Worm (Caenorhabditis elegans) whole organism, dauer: ENCODE results near the gene col-157.
"Not testable (repeated sequence)": the region's sequence is repeated elsewhere in the genome, so short reads cannot be mapped to it uniquely, and the experiment has no call there.

Experiments used
- unc-62 ChIP-seq: sonication (generic microtip); optimal IDR thresholded peaks from 2 replicates; lab custom pipeline; 2017; ENCODE audit warnings: missing biosample characterization, missing genetic modification reagents, missing genetic modification characterization

The col-157 gene

DNA sequence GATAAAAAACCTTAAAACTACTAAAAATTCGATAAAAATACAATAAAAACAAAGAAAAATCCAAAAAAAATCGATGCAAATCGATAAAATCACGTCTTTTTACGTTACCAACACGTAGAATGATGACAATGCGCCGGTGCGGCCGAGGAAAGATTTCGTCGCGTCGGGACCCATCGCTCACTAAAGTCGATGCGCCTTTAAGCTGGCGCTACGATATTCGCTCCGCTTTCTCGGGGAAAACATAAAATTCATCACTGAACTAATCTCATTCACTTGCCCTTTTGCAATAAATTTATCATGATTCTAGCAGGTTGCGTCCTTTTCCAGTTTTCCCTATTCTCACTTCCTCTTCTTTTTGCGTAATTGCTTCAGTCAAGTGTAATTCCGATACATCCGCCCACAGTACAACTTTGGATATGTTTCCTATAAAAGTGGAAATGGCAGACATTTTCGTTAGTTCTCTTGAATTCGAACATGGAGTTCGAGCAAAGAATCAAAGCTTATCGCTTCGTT lies at the start of gene col-157:
col-157 (plus strand) TSS at position 463 of the 513 bp plus-strand sequence.
- not testable (repeated sequence) for TF ChIP-seq unc-62 (GFP tag; lab: Kevin White, UChicago)

DNA sequence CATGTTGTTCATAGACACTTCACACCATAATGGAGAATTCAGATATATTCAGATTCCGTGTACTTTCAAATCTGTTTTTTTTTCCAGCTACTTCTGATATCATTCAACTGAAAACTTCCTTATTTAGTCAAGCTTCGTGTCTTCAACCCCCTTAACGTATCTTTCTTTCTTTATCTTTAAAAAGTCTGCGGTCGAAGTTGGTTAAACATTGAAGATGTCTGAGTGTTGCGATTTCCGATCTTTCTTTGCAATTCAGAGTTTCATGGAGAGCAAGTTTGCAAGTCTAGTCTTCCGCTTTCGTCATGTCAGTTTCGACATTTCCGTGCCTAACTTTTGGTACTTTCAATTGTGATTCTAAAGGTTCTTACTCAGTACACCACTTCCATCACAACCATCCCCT lies 48.6 kb upstream of the col-157 start:
- TF ChIP-seq unc-62 (GFP tag; lab: Kevin White, UChicago), result no peak

DNA sequence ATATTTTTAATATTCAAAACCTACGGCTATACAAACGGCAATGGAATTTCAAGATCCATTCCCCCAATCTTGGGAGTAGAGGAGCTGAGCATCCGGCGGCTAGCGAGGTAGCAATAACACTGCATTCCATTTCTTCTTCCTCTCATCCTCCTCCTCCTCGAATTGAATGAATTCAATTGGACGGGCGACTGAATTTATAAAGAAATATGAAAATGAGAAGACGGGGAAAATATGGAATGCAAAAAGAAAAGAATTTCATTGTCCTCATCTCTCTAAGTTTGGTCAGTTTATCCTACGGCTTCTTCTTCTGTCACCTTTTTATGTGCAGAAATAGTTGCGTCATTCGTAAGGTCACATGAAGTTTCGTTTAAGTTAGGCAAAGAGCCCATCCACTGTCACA lies 47.4 kb upstream of the col-157 start:
- no peak for TF ChIP-seq unc-62 (GFP tag; lab: Kevin White, UChicago)

DNA sequence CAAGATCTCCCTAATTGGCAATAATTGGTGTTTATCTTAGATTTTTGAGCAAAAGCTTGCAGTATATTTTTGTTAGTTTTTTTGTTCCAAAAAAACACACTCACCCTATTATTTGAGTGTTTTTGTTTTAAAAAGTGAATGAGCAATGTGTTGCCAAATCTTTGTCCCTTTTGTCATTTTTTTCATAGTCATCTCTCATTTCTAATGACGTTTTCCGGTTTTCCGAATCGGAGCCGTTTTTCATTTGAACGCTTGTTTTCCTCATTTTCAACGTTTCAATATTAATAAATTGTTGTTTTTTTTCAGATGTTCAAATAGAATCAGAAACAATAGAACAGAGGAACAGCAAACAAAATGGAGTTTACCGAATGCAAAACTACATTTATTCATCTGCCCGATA lies 45.4 kb upstream of the col-157 start, which contains the start of gene dmsr-1:
dmsr-1 (plus strand) TSS at position 301 of the 400 bp plus-strand sequence.
- TF ChIP-seq unc-62 (GFP tag; lab: Kevin White, UChicago), result no peak

DNA sequence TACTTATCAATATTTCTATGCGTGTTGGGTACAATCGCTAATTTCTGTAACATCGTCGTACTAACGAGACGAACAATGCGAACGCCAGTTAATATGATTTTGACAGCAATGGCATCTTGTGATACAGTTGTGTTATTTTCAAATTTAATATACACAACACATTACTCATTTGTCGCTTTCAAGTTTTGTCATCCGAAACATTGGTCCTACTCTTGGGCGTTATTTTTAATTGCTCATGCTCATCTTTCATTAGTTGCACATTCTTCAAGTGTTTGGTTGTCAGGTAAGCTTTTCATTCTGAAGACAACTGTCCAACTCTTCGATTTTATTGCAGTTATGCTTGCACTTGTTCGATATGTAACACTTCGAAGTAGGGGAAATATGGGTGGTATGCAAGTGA lies 44.6 kb upstream of the col-157 start:
- TF ChIP-seq unc-62 (GFP tag; lab: Kevin White, UChicago), result no peak

DNA sequence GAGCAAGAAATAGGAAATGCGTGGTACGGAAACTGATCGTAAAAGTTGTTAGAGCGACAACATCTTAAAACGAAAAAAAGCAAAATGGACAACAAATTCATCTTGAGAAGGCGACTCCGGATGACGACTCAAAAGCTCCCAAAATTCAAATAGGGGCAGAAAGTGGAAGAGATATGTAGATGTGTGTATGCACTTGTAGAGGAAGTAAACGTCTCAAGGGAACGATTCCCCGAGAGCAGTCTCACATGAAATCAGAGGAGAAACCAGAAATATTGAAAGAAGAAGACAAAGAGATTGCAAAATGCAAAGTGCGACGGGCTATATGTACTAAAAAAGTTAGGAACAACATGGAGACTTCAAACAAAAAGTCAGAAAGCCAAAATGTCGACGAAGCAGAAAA lies 40.3 kb upstream of the col-157 start, which contains the start of gene F57B7.2:
F57B7.2 (minus strand) TSS at position 101 of the 400 bp plus-strand sequence.
- TF ChIP-seq unc-62 (GFP tag; lab: Kevin White, UChicago), result no peak

DNA sequence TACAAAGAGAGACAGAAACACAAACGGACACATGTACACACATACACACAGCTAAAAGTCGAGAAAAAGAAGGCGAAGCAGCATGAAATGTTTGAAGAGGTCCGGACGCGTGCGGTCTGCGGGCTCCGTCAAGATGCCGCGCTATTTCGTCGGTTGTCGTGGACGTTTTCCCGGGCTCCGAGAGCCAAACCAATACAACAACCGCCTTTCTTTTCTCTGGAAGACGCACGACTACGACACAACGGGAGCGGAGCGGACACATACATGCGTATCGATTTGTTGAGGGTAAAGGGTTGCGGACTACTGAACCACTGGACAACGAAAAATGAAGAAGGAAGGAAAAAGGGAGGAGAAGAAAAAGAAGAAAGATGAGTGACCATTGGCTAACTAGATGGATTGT lies 38.5 kb upstream of the col-157 start:
- no peak for TF ChIP-seq unc-62 (GFP tag; lab: Kevin White, UChicago)

DNA sequence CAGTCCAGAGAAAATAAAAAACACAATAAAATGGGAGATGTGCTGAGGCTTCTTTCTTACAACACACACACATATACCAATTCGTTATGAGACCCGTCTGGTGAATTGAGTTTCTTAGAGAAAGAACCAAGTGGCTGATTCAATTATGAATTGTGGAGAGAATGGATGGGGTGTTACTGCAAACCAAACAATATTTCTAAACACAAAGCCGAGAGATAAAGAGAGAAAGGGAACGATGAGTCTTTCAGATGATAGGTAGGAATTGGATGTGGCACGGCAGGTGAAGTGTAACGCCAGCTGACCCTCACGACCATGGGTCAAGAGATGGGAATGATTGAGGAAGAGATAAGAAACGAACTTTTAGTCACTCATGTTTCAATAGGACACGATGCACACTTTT lies 37.5 kb upstream of the col-157 start, which contains the start of gene mig-17:
mig-17 (plus strand) TSS at position 389 of the 400 bp plus-strand sequence.
- TF ChIP-seq unc-62 (GFP tag; lab: Kevin White, UChicago), result no peak

DNA sequence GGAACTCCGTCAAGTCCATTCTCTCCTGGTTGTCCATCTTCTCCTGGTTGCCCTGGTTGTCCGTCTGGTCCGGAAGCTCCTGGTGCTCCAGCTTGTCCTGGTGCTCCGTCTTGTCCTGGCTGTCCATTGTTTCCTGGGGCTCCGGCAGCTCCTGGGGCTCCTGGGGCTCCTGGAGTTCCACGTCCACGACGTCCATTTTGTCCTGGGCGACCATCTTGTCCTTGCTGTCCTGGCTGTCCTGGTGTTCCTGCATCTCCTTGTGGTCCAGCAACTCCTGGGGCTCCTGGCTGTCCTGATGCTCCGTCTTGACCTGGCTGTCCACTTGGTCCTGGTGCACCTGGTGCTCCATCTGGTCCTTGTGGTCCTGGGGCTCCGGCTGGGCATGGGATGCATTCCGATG lies 34.4 kb upstream of the col-157 start:
- TF ChIP-seq unc-62 (GFP tag; lab: Kevin White, UChicago), result no peak

DNA sequence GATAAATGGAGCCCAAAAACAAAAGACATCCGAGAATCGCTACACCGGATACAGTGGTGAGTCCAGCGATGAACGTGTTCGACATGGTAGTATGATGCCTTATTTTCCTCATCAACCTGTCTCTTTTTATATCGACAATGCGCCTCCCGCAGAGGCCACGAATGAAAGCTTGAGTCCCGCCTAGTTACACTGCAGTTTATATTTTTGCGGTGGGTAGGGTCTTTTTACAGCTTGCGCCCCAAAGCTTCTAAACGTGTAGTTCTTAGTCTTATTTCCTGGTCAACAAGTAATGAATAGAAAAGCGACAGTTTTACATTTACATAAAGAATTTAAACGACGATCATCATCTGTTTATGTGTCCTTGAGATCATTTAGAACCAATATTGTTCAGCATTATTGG lies 33.6 kb upstream of the col-157 start, which contains the start of gene col-156:
col-156 (minus strand) TSS at position 101 of the 400 bp plus-strand sequence.
- TF ChIP-seq unc-62 (GFP tag; lab: Kevin White, UChicago), result no peak

DNA sequence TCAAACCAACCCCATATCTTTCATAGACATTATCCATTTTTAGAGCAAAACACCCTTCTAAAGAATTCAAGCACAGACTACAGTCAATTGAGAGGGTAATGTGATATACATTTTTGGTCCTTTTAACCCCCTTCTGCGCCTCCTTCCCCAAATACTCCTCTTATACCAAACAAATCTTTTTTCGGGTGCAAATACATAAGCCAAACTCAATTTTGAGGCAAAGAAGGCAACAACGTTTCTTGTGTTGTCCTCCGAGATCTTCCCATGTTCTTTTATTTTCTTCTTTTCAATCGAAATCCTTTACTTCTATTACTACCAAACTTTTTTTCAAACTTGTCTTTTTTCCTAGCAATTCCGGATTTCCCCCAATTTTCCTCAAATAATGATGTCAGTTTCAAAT lies 28.9 kb upstream of the col-157 start:
- TF ChIP-seq unc-62 (GFP tag; lab: Kevin White, UChicago), result no peak

DNA sequence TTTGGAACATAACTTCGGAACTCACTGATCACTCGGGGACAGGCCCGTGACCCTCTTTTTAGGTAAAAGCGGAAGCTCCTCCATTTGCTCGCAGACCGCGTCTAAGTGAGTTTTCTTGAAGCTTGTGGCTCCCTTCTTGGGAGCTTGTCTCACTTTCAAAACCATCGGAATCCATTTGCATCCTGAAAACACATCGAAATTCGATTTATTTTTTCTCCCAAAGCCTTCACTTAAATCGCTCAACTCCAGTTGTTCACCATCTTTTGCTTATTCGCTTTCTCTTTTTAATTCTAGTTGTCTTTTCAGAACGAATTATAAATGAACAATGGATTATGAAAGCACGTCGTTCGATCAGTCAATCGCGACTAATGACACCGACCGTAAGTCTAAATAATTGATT lies 24.6 kb upstream of the col-157 start, which contains the start of gene T11F9.1:
T11F9.1 (plus strand) TSS at position 301 of the 400 bp plus-strand sequence.
- no peak for TF ChIP-seq unc-62 (GFP tag; lab: Kevin White, UChicago)

DNA sequence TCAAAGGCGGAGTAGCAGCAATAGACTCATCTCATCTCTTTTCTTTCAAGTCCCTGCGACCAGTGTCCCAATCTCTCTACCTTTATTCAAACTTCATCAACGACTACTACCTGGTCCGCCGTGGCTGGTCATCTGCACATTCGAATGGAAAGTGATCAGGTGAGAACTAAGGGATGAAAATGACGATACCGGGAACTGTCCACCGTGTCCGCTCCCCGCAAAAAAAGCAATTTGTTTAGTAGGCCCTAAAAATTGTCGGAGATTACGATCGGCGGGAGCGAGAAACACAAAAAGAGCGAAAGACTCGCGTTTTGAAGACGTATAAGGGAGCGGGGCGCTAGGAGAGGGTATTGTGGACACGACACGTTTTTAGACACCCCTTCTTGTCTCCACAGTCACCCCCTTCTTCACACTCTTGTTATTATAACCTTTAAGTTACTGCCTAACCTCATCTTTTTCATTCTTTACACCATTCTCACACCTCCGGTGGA lies 20.8 kb upstream of the col-157 start, which contains the start of gene zipt-16:
zipt-16 (plus strand) TSS at position 51 of the 491 bp plus-strand sequence.
- no peak for TF ChIP-seq unc-62 (GFP tag; lab: Kevin White, UChicago)

DNA sequence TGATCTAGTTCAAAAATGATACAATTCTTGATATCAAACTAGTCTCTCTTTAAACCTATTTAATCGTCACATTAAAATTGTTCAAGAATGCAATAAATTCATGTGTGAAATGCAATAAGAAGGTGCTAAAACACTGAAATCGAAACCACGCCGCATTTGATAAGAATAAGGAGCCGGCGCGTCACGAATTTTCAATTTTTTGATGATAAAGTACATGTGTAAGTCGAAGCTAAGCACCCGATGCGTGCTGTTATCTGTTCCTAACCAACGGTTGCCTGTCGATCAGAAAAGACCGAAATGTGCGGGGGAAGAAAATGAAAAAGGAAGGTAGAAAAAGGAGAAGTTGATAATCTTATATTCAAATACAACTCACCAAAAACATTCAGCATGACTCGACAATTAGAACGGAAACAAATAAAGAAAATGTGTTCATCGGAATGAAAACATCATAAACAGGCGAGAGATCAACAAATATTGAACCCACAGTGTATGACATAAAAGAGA lies 13.6 kb upstream of the col-157 start, which contains the start of gene aat-6:
aat-6 (minus strand) TSS at position 454 of the 504 bp plus-strand sequence.
- TF ChIP-seq unc-62 (GFP tag; lab: Kevin White, UChicago), result no peak

DNA sequence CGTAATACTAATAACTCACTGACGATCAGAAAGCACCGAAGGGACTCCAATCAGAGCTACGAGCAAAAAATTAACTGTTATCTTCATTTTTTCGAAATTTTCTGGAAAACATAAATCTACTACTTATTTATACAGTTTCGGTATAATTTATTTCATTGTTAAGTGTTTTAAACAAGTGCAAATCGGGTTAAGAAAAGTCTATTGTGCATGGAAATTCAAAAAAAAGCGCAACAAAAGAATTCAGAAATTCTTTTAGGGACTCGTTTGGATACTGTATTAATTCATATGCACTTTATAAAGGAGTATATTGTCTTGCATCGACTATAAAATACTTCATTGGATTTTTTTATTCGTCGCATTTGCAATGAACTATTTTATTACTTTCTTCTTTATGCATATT lies 11.6 kb upstream of the col-157 start, which contains the start of the genes nas-20 and nas-21:
nas-20 (minus strand) TSS at position 101 of the 400 bp plus-strand sequence.
nas-21 (plus strand) TSS at position 356 of the 400 bp plus-strand sequence.
- no peak for TF ChIP-seq unc-62 (GFP tag; lab: Kevin White, UChicago)

DNA sequence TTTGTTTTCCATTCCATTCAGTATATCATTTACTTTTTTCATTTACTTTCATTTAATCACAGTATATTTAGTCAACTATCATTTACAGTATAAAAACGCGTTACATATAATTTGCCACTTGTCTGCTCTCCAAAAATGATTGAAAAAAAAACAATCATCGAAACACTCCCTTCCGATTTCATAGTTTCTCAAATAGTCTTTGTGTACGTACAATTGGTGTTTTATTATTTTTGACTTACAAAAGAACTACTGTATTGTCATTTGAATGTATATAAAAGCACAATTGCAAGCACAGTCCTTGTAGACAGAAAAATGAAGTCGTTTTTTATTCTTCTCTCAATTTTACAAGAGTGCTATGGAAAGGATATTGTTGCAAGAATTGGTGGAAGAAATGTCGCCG lies 9.4 kb upstream of the col-157 start, which contains the start of gene nas-22:
nas-22 (plus strand) TSS at position 301 of the 400 bp plus-strand sequence.
- no peak for TF ChIP-seq unc-62 (GFP tag; lab: Kevin White, UChicago)
